Worm (Caenorhabditis elegans): ENCODE measurements around the gene unc-112.

ce11 chrV:14712316-14712715 lies 15.9 kb upstream of the unc-112 start, which contains the start of gene R08A2.5:
- TF ChIP-seq F10B5.3 (tag; optimal IDR thresholded peaks at IDR 0.05), result no peak
- no peak for TF ChIP-seq nhr-76 (tag; optimal IDR thresholded peaks at IDR 0.05)
- TF ChIP-seq fkh-10 (GFP tag; optimal IDR thresholded peaks at IDR 0.05), result no peak
- TF ChIP-seq lir-3 (tag; optimal IDR thresholded peaks at IDR 0.05), result no peak
- TF ChIP-seq attf-4 (tag; optimal IDR thresholded peaks at IDR 0.05), result no peak
- TF ChIP-seq F26F4.8 (GFP tag; conservative IDR thresholded peaks at IDR 0.05), result no peak
- TF ChIP-seq daf-8 (GFP tag; IDR thresholded peaks at IDR 0.05), result no peak
- no peak for TF ChIP-seq unc-130 (GFP tag; optimal IDR thresholded peaks at IDR 0.05)
- TF ChIP-seq nhr-10 (tag; optimal IDR thresholded peaks at IDR 0.05), result no peak
- no peak for TF ChIP-seq tag-97 (GFP tag; IDR thresholded peaks at IDR 0.05)
- TF ChIP-seq dpl-1 (GFP tag; optimal IDR thresholded peaks at IDR 0.05), result no peak
- no peak for TF ChIP-seq ZK546.5 (tag; optimal IDR thresholded peaks at IDR 0.05)
- no peak for TF ChIP-seq lin-13 (GFP tag; optimal IDR thresholded peaks at IDR 0.05)

All from whole organism, L4 larva.